Worm (Caenorhabditis elegans) whole organism, mixed stage, embryonic: Measurements from ENCODE around the gene B0035.18.
"Not testable (repeated sequence)": the region's sequence is repeated elsewhere in the genome, so short reads cannot be mapped to it uniquely, and the experiment has no call there.

Experiments used
- M03D4.4 ChIP-seq: sonication (generic microtip); optimal IDR thresholded peaks from 2 replicates; lab custom pipeline; 2017; ENCODE audit warnings: mild to moderate bottlenecking, missing genetic modification characterization, missing compliant biosample characterization
- bed-3 ChIP-seq: fragments of 200-800 bp; sonication (Bioruptor generic); optimal IDR thresholded peaks from 3 replicates; lab custom pipeline; 2018; ENCODE audit warnings: mild to moderate bottlenecking, missing genetic modification characterization, moderate library complexity, missing compliant biosample characterization
- blmp-1 ChIP-seq: fragments of 150-350 bp; optimal IDR thresholded peaks from 2 replicates; lab custom pipeline; 2014; ENCODE audit warnings: missing biosample characterization, missing genetic modification characterization
- ceh-39 ChIP-seq: fragments of 150-350 bp; optimal IDR thresholded peaks from 2 replicates; lab custom pipeline; 2014; ENCODE audit warnings: missing biosample characterization, missing genetic modification characterization
- ceh-43 ChIP-seq: fragments of 200-800 bp; sonication (Bioruptor generic); optimal IDR thresholded peaks from 2 replicates; lab custom pipeline; 2018; ENCODE audit warnings: mild to moderate bottlenecking, missing genetic modification characterization, moderate library complexity, missing compliant biosample characterization
- ces-1 ChIP-seq: fragments of 150-350 bp; optimal IDR thresholded peaks from 2 replicates; lab custom pipeline; 2014; ENCODE audit warnings: missing biosample characterization, missing genetic modification reagents, missing genetic modification characterization
- cnd-1 ChIP-seq: fragments of 200-800 bp; sonication (Bioruptor generic); optimal IDR thresholded peaks from 2 replicates; lab custom pipeline; 2018; ENCODE audit warnings: mild to moderate bottlenecking, missing genetic modification characterization, missing compliant biosample characterization
- drap-1 ChIP-seq: fragments of 200-800 bp; sonication (Bioruptor generic); optimal IDR thresholded peaks from 3 replicates; lab custom pipeline; 2018; ENCODE audit warnings: mild to moderate bottlenecking, missing genetic modification characterization, missing compliant biosample characterization
- elt-1 ChIP-seq: sonication (generic microtip); optimal IDR thresholded peaks from 2 replicates; lab custom pipeline; 2017; ENCODE audit warnings: missing genetic modification characterization, mild to moderate bottlenecking, missing compliant biosample characterization, antibody characterized with exemption, moderate library complexity, borderline replicate concordance; ENCODE audit not compliant: insufficient read depth
- elt-3 ChIP-seq: fragments of 150-350 bp; optimal IDR thresholded peaks from 2 replicates; lab custom pipeline; 2014; ENCODE audit warnings: missing biosample characterization, missing genetic modification characterization
- flh-1 ChIP-seq: fragments of 200-800 bp; sonication (Bioruptor generic); optimal IDR thresholded peaks from 2 replicates; lab custom pipeline; 2018; ENCODE audit warnings: mild to moderate bottlenecking, missing genetic modification characterization, moderate library complexity, missing compliant biosample characterization
- ham-2 ChIP-seq: fragments of 200-800 bp; sonication (Bioruptor generic); optimal IDR thresholded peaks from 2 replicates; lab custom pipeline; 2018; ENCODE audit warnings: mild to moderate bottlenecking, missing genetic modification characterization, missing compliant biosample characterization
- hlh-1 ChIP-seq: fragments of 150-350 bp; optimal IDR thresholded peaks from 2 replicates; lab custom pipeline; 2014; ENCODE audit warnings: missing biosample characterization, missing genetic modification reagents, missing genetic modification characterization
- lin-13 ChIP-seq: fragments of 150-350 bp; optimal IDR thresholded peaks from 2 replicates; lab custom pipeline; 2014; ENCODE audit warnings: missing biosample characterization, missing genetic modification characterization
- lin-32 ChIP-seq: fragments of 200-800 bp; sonication (Bioruptor generic); optimal IDR thresholded peaks from 2 replicates; lab custom pipeline; 2018; ENCODE audit warnings: mild to moderate bottlenecking, missing genetic modification characterization, missing compliant biosample characterization
- lsy-2 ChIP-seq: fragments of 150-350 bp; optimal IDR thresholded peaks from 2 replicates; lab custom pipeline; 2014; ENCODE audit warnings: missing biosample characterization, missing genetic modification characterization
- mab-5 ChIP-seq: fragments of 150-350 bp; optimal IDR thresholded peaks from 2 replicates; lab custom pipeline; 2014; ENCODE audit warnings: missing biosample characterization, missing genetic modification characterization
- mep-1 ChIP-seq: fragments of 150-350 bp; optimal IDR thresholded peaks from 2 replicates; lab custom pipeline; 2017; ENCODE audit warnings: missing biosample characterization, missing genetic modification reagents, missing genetic modification characterization, inconsistent platforms
- mls-2 ChIP-seq: sonication (generic microtip); optimal IDR thresholded peaks from 2 replicates; lab custom pipeline; 2016; ENCODE audit warnings: mild to moderate bottlenecking, missing genetic modification characterization, moderate library complexity, missing compliant biosample characterization
- nhr-2 ChIP-seq: fragments of 150-350 bp; optimal IDR thresholded peaks from 2 replicates; lab custom pipeline; 2014; ENCODE audit warnings: missing biosample characterization, missing genetic modification characterization
- nhr-76 ChIP-seq: sonication (generic microtip); optimal IDR thresholded peaks from 2 replicates; lab custom pipeline; 2017; ENCODE audit warnings: missing biosample characterization, missing genetic modification characterization
- pha-4 ChIP-seq: fragments of 150-350 bp; optimal IDR thresholded peaks from 2 replicates; lab custom pipeline; 2018; ENCODE audit warnings: missing biosample characterization, missing genetic modification reagents, missing genetic modification characterization
- sem-2 ChIP-seq: fragments of 200-800 bp; sonication (Bioruptor generic); optimal IDR thresholded peaks from 2 replicates; lab custom pipeline; 2018; ENCODE audit warnings: mild to moderate bottlenecking, missing genetic modification characterization, missing compliant biosample characterization
- snpc-4 ChIP-seq: fragments of 150-350 bp; optimal IDR thresholded peaks from 2 replicates; lab custom pipeline; 2014; ENCODE audit warnings: missing biosample characterization, missing genetic modification characterization
- tbx-8 ChIP-seq: fragments of 200-800 bp; sonication (Bioruptor generic); optimal IDR thresholded peaks from 2 replicates; lab custom pipeline; 2018; ENCODE audit warnings: mild to moderate bottlenecking, missing genetic modification characterization, moderate library complexity, missing compliant biosample characterization
- unc-120 ChIP-seq: sonication (generic microtip); optimal IDR thresholded peaks from 2 replicates; lab custom pipeline; 2017; ENCODE audit warnings: missing genetic modification characterization, missing compliant biosample characterization; ENCODE audit not compliant: poor library complexity, severe bottlenecking
- zip-8 ChIP-seq: fragments of 150-350 bp; optimal IDR thresholded peaks from 2 replicates; lab custom pipeline; 2014; ENCODE audit warnings: missing biosample characterization, missing genetic modification characterization
- ztf-11 ChIP-seq: fragments of 150-350 bp; optimal IDR thresholded peaks from 2 replicates; lab custom pipeline; 2014; ENCODE audit warnings: missing biosample characterization, missing genetic modification characterization

B0035.18 gene

ce11 chrIV:11317119-11317518, 3.0 kb upstream of the B0035.18 start, which contains the start of gene gspd-1:
gspd-1 (plus strand) TSS chrIV:11317419.
- TF ChIP-seq ham-2: no peak
- no peak for TF ChIP-seq drap-1 (GFP tag; lab: Kevin White, UChicago)
- TF ChIP-seq pha-4 (tag; lab: Kevin White, UChicago): no peak
- TF ChIP-seq snpc-4: no peak
- TF ChIP-seq ztf-11: no peak
- TF ChIP-seq zip-8: no peak
- TF ChIP-seq elt-3 (tag; lab: Kevin White, UChicago): no peak
- no peak for TF ChIP-seq nhr-76 (tag; lab: Kevin White, UChicago)
- TF ChIP-seq mab-5 (tag; lab: Kevin White, UChicago): no peak
- TF ChIP-seq flh-1: no peak
- no peak for TF ChIP-seq sem-2 (GFP tag; lab: Kevin White, UChicago)
- TF ChIP-seq nhr-2: no peak
- no peak for TF ChIP-seq blmp-1 (tag; lab: Kevin White, UChicago)
- TF ChIP-seq bed-3 (GFP tag; lab: Kevin White, UChicago): no peak
- no peak for TF ChIP-seq lsy-2 (tag; lab: Kevin White, UChicago)
- no peak for TF ChIP-seq ceh-39 (tag; lab: Kevin White, UChicago)

- TF ChIP-seq nhr-76 (tag; lab: Kevin White, UChicago): no peak
- no peak for TF ChIP-seq sem-2 (GFP tag; lab: Kevin White, UChicago)
- no peak for TF ChIP-seq cnd-1 (tag; lab: Kevin White, UChicago)
- TF ChIP-seq ham-2: no peak
- no peak for TF ChIP-seq ceh-43 (GFP tag; lab: Kevin White, UChicago)
- TF ChIP-seq elt-3 (tag; lab: Kevin White, UChicago): no peak
- no peak for TF ChIP-seq M03D4.4 (tag; lab: Kevin White, UChicago)
- TF ChIP-seq ces-1: no peak
- no peak for TF ChIP-seq mab-5 (tag; lab: Kevin White, UChicago)
- TF ChIP-seq lin-13 (tag; lab: Kevin White, UChicago): no peak
- TF ChIP-seq tbx-8: no peak
- no peak for TF ChIP-seq unc-120 (tag; lab: Kevin White, UChicago)
- no peak for TF ChIP-seq mep-1 (tag; lab: Kevin White, UChicago)
- no peak for TF ChIP-seq ceh-39 (tag; lab: Kevin White, UChicago)
- TF ChIP-seq flh-1: no peak
- no peak for TF ChIP-seq elt-1 (tag; lab: Kevin White, UChicago)
- TF ChIP-seq ztf-11: no peak
- no peak for TF ChIP-seq mls-2
- no peak for TF ChIP-seq hlh-1
- TF ChIP-seq, all 35 proteins: peak for 0
These were observed 388 bp downstream of the B0035.18 start, which contains the start of gene edg-1 for ce11 chrIV:11320500-11320899. edg-1 (plus strand) TSS chrIV:11320800.

ce11 chrIV:11323666-11324065, 3.6 kb downstream of the B0035.18 start:
- no peak for TF ChIP-seq ztf-11
- TF ChIP-seq unc-120 (tag; lab: Kevin White, UChicago): no peak
- no peak for TF ChIP-seq cnd-1 (tag; lab: Kevin White, UChicago)
- TF ChIP-seq sem-2 (GFP tag; lab: Kevin White, UChicago): no peak
- TF ChIP-seq blmp-1 (tag; lab: Kevin White, UChicago): no peak
- TF ChIP-seq lin-32: no peak

ce11 chrIV:11324741-11325140, 4.6 kb downstream of the B0035.18 start, which contains the start of gene his-48:
his-48 (plus strand) TSS chrIV:11324745.
- not testable (repeated sequence) for TF ChIP-seq drap-1 (GFP tag; lab: Kevin White, UChicago); flh-1; unc-120 (tag; lab: Kevin White, UChicago)

- TF ChIP-seq mab-5 (tag; lab: Kevin White, UChicago): no peak
- no peak for TF ChIP-seq elt-1 (tag; lab: Kevin White, UChicago)
- TF ChIP-seq tbx-8: no peak
- TF ChIP-seq blmp-1 (tag; lab: Kevin White, UChicago): no peak
- no peak for TF ChIP-seq nhr-2
- TF ChIP-seq bed-3 (GFP tag; lab: Kevin White, UChicago): no peak
- TF ChIP-seq lsy-2 (tag; lab: Kevin White, UChicago): no peak
- no peak for TF ChIP-seq zip-8
- no peak for TF ChIP-seq lin-13 (tag; lab: Kevin White, UChicago)
- TF ChIP-seq hlh-1: no peak
- TF ChIP-seq sem-2 (GFP tag; lab: Kevin White, UChicago): no peak
- TF ChIP-seq ceh-43 (GFP tag; lab: Kevin White, UChicago): no peak
These were observed 6.9 kb downstream of the B0035.18 start, which contains the start of gene B0035.21 for ce11 chrIV:11326939-11327565. B0035.21 (plus strand) TSS chrIV:11327260.
